Worm (Caenorhabditis elegans) whole organism, L4 larva: ENCODE results near the gene K05F6.4.

Source experiments
- F37D6.2 ChIP-seq: sonication (generic microtip); optimal IDR thresholded peaks from 2 replicates; lab custom pipeline; 2016; ENCODE audit warnings: mild to moderate bottlenecking, missing genetic modification characterization, missing compliant biosample characterization
- F49E8.2 ChIP-seq: sonication (generic microtip); optimal IDR thresholded peaks from 2 replicates; lab custom pipeline; 2016; ENCODE audit warnings: missing compliant biosample characterization, mild to moderate bottlenecking, missing genetic modification characterization, borderline replicate concordance
- T26A8.4 ChIP-seq: fragments of 200-800 bp; sonication (Bioruptor generic); IDR thresholded peaks from 2 replicates; pipeline ENCODE4 v1.3.6; 2022; ENCODE audit warnings: missing genetic modification characterization, missing compliant biosample characterization
- Y5F2A.4 ChIP-seq: fragments of 200-800 bp; sonication (Bioruptor generic); optimal IDR thresholded peaks from 2 replicates; lab custom pipeline; 2018; ENCODE audit warnings: mild to moderate bottlenecking, missing genetic modification characterization, missing compliant biosample characterization
- ZK337.2 ChIP-seq: fragments of 200-800 bp; sonication (Bioruptor generic); IDR thresholded peaks from 2 replicates; pipeline ENCODE4 v1.3.6; 2022; ENCODE audit warnings: missing genetic modification reagents, missing genetic modification characterization, missing compliant biosample characterization
- aly-2 ChIP-seq: sonication (generic microtip); optimal IDR thresholded peaks from 2 replicates; lab custom pipeline; 2018; ENCODE audit warnings: missing biosample characterization, missing genetic modification characterization
- attf-4 ChIP-seq: sonication (generic microtip); optimal IDR thresholded peaks from 3 replicates; lab custom pipeline; 2017; ENCODE audit warnings: missing biosample characterization, missing genetic modification characterization
- ceh-20 ChIP-seq: fragments of 200-800 bp; sonication (Bioruptor generic); IDR thresholded peaks from 2 replicates; pipeline ENCODE4 v1.3.6; 2022; ENCODE audit warnings: missing genetic modification reagents, missing genetic modification characterization, missing compliant biosample characterization
- ceh-28 ChIP-seq: fragments of 150-350 bp; optimal IDR thresholded peaks from 2 replicates; lab custom pipeline; 2014; ENCODE audit warnings: missing biosample characterization, missing genetic modification reagents, missing genetic modification characterization
- daf-16 ChIP-seq, 3 experiments: sonication (generic microtip); optimal IDR thresholded peaks; 2 replicates each; lab custom pipeline; 2016 to 2017; ENCODE audit warnings: missing genetic modification characterization in 3 of 3, missing genetic modification reagents in 3 of 3, mild to moderate bottlenecking in 2 of 3, missing compliant biosample characterization in 2 of 3, missing biosample characterization in 1 of 3, moderate library complexity in 1 of 3
- daf-8 ChIP-seq: fragments of 200-800 bp; sonication (Bioruptor generic); IDR thresholded peaks from 2 replicates; pipeline ENCODE4 v1.3.6; 2022; ENCODE audit warnings: missing genetic modification characterization, missing compliant biosample characterization
- dmd-6 ChIP-seq: fragments of 200-800 bp; sonication (Bioruptor generic); IDR thresholded peaks from 2 replicates; pipeline ENCODE4 v1.3.6; 2022; ENCODE audit warnings: missing genetic modification reagents, missing genetic modification characterization, missing compliant biosample characterization
- duxl-1 ChIP-seq: sonication (generic microtip); optimal IDR thresholded peaks from 2 replicates; lab custom pipeline; 2016; ENCODE audit warnings: mild to moderate bottlenecking, missing genetic modification characterization, moderate library complexity, missing compliant biosample characterization; ENCODE audit not compliant: poor library complexity
- dve-1 ChIP-seq: sonication (generic microtip); optimal IDR thresholded peaks from 2 replicates; lab custom pipeline; 2017; ENCODE audit warnings: antibody characterized with exemption, mild to moderate bottlenecking, missing genetic modification characterization, missing compliant biosample characterization; ENCODE audit not compliant: insufficient read depth
- hif-1 ChIP-seq, 2 experiments: sonication (generic microtip); optimal IDR thresholded peaks; 2 replicates each; lab custom pipeline; 2016 to 2017; ENCODE audit warnings: missing compliant biosample characterization in 2 of 2, missing genetic modification characterization in 2 of 2, missing genetic modification reagents in 2 of 2, missing genotype in 2 of 2, mild to moderate bottlenecking in 1 of 2
- hlh-11 ChIP-seq: fragments of 200-800 bp; sonication (Bioruptor generic); optimal IDR thresholded peaks from 2 replicates; lab custom pipeline; 2018; ENCODE audit warnings: mild to moderate bottlenecking, missing genetic modification characterization, missing compliant biosample characterization
- hlh-30 ChIP-seq: sonication (generic microtip); optimal IDR thresholded peaks from 2 replicates; lab custom pipeline; 2017; ENCODE audit warnings: antibody characterized with exemption, mild to moderate bottlenecking, missing genetic modification characterization, missing compliant biosample characterization; ENCODE audit not compliant: insufficient read depth
- lin-38 ChIP-seq: fragments of 200-800 bp; sonication (Bioruptor generic); IDR thresholded peaks from 2 replicates; pipeline ENCODE4 v1.3.6; 2022; ENCODE audit warnings: missing genetic modification reagents, missing genetic modification characterization, missing compliant biosample characterization
- lir-3 ChIP-seq: sonication (generic microtip); optimal IDR thresholded peaks from 2 replicates; lab custom pipeline; 2016; ENCODE audit warnings: mild to moderate bottlenecking, missing genetic modification characterization, missing compliant biosample characterization
- lsy-2 ChIP-seq, 2 experiments: fragments of 150-350 bp in 1 of 2; sonication (generic microtip) in 1 of 2; optimal IDR thresholded peaks; 2 replicates each; lab custom pipeline; 2014 to 2017; ENCODE audit warnings: missing biosample characterization in 2 of 2, missing genetic modification characterization in 2 of 2
- madf-5 ChIP-seq, 2 experiments: fragments of 200-800 bp; sonication (Bioruptor generic); IDR thresholded peaks; 2 replicates each; pipeline ENCODE4 v1.3.6; 2022; ENCODE audit warnings: missing compliant biosample characterization in 2 of 2, missing genetic modification characterization in 2 of 2
- mep-1 ChIP-seq: fragments of 150-350 bp; sonication (generic microtip); optimal IDR thresholded peaks from 3 replicates; lab custom pipeline; 2014; ENCODE audit warnings: missing biosample characterization, missing genetic modification characterization
- mxl-3 ChIP-seq: fragments of 200-800 bp; sonication (Bioruptor generic); optimal IDR thresholded peaks from 2 replicates; lab custom pipeline; 2018; ENCODE audit warnings: mild to moderate bottlenecking, missing genetic modification characterization, missing compliant biosample characterization
- nhr-237 ChIP-seq: sonication (generic microtip); optimal IDR thresholded peaks from 2 replicates; lab custom pipeline; 2017; ENCODE audit warnings: missing biosample characterization, missing genetic modification characterization
- nhr-25 ChIP-seq: sonication (generic microtip); optimal IDR thresholded peaks from 2 replicates; lab custom pipeline; 2017; ENCODE audit warnings: missing genetic modification characterization, mild to moderate bottlenecking, missing compliant biosample characterization, antibody characterized with exemption, moderate library complexity, borderline replicate concordance; ENCODE audit not compliant: insufficient read depth
- nhr-28 ChIP-seq: fragments of 150-350 bp; optimal IDR thresholded peaks from 2 replicates; lab custom pipeline; 2014; ENCODE audit warnings: missing biosample characterization, missing genetic modification characterization
- nhr-41 ChIP-seq: fragments of 200-800 bp; sonication (Bioruptor generic); IDR thresholded peaks from 2 replicates; pipeline ENCODE4 v1.3.6; 2022; ENCODE audit warnings: missing genetic modification reagents, missing genetic modification characterization, missing compliant biosample characterization
- nhr-42 ChIP-seq: fragments of 200-800 bp; sonication (Bioruptor generic); IDR thresholded peaks from 2 replicates; pipeline ENCODE4 v1.3.6; 2022; ENCODE audit warnings: missing genetic modification characterization, missing compliant biosample characterization
- nhr-48 ChIP-seq: sonication (generic microtip); optimal IDR thresholded peaks from 2 replicates; lab custom pipeline; 2016; ENCODE audit warnings: mild to moderate bottlenecking, missing genetic modification characterization, missing compliant biosample characterization
- pha-4 ChIP-seq, 2 experiments: fragments of 150-350 bp in 1 of 2; fragments of 200-800 bp in 1 of 2; sonication (Bioruptor generic) in 1 of 2; IDR thresholded peaks in 1 of 2; optimal IDR thresholded peaks in 1 of 2; 2 replicates each; pipeline versions ENCODE4 v1.3.6 to Lab custom; 2014 to 2022; ENCODE audit warnings: missing genetic modification characterization in 2 of 2, missing genetic modification reagents in 2 of 2, missing biosample characterization in 1 of 2, missing compliant biosample characterization in 1 of 2
- pqm-1 ChIP-seq: sonication (generic microtip); optimal IDR thresholded peaks from 2 replicates; lab custom pipeline; 2017; ENCODE audit warnings: missing biosample characterization, missing genetic modification characterization
- rbr-2 ChIP-seq: sonication (generic microtip); optimal IDR thresholded peaks from 2 replicates; lab custom pipeline; 2016; ENCODE audit warnings: missing genotype, missing genetic modification characterization, missing compliant biosample characterization
- spr-1 ChIP-seq: sonication (generic microtip); optimal IDR thresholded peaks from 2 replicates; lab custom pipeline; 2016; ENCODE audit warnings: mild to moderate bottlenecking, missing genetic modification characterization, missing compliant biosample characterization
- unc-62 ChIP-seq, 3 experiments: fragments of 150-350 bp in 1 of 3; sonication (generic microtip); optimal IDR thresholded peaks in 2 of 3; peaks in 1 of 3; 1 replicate in 1 of 3; 2 replicates in 2 of 3; lab custom pipeline; 2014 to 2017; ENCODE audit warnings: missing biosample characterization in 3 of 3, missing genetic modification characterization in 3 of 3, missing genetic modification reagents in 3 of 3, missing genotype in 1 of 3
- zag-1 ChIP-seq: fragments of 150-350 bp; optimal IDR thresholded peaks from 2 replicates; lab custom pipeline; 2014; ENCODE audit warnings: missing biosample characterization, missing genetic modification characterization
- zfp-3 ChIP-seq: fragments of 200-800 bp; sonication (Bioruptor generic); conservative IDR thresholded peaks from 2 replicates; pipeline ENCODE4 v1.3.6; 2022; ENCODE audit warnings: missing genetic modification reagents, missing genetic modification characterization, missing compliant biosample characterization
- zip-2 ChIP-seq: fragments of 150-350 bp; optimal IDR thresholded peaks from 2 replicates; lab custom pipeline; 2014; ENCODE audit warnings: missing biosample characterization, missing genetic modification characterization
- ztf-7 ChIP-seq: fragments of 150-350 bp; optimal IDR thresholded peaks from 2 replicates; lab custom pipeline; 2014; ENCODE audit warnings: missing biosample characterization, missing genetic modification characterization

K05F6.4 gene

DNA sequence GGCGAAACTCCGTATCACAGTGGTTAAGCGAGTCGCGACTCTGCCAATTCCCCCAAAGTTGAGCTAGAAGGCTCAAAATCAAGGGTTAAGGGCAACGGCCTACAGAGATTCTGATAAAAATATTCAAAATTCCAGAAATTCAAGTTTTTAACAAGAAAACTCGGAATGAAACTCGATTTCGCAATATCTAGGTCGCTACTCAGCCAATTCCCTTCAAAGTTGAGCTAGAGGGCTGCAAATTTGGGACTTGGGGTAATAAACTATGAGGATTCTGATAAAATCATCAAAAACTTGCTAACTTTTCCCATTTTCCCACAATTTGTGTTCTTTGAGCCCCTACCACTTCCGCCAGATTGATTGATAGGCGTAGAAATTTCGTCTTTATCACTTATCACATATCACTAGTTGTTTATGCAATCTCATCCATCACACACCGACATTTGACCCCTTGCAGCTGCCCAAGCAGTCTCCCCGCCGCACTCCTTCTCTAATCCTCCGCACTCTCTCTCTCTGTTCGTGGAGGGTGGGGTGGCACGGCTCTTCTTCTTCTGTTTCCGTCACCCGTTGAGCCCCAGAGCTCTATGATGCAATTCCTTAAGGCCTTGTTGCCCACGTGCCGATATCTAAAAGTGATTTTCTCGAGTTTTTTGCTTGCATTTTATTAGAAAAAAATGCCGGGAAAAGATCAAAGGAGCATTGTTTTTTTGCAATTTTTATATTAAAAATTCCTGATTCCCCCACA lies 41.5 kb upstream of the K05F6.4 start (continued):
- TF ChIP-seq lir-3 (tag; lab: Kevin White, UChicago), result no peak
- peak; percentile 33 for TF ChIP-seq rbr-2
- TF ChIP-seq hif-1 (tag; optimal IDR thresholded peaks at IDR 0.05; lab: Kevin White, UChicago), result peak in 1 of 2 experiments; percentile 75
- TF ChIP-seq lsy-2 (tag; optimal IDR thresholded peaks at IDR 0.05; lab: Kevin White, UChicago), result peak in 1 of 2 experiments; percentile 44
- 0 out of 2 replicates have a peak, but pooled peaks have one; percentile 47 for TF ChIP-seq nhr-41 (GFP tag; lab: Robert Waterston, UW)
- no peak for TF ChIP-seq lin-38 (GFP tag; lab: Robert Waterston, UW)
- no peak for TF ChIP-seq attf-4 (tag; lab: Kevin White, UChicago)
- peak; percentile 63 for TF ChIP-seq hlh-11 (tag; lab: Kevin White, UChicago)
- TF ChIP-seq nhr-42 (GFP tag; lab: Robert Waterston, UW), result 0 out of 2 replicates have a peak, but pooled peaks have one; percentile 31
- TF ChIP-seq T26A8.4 (GFP tag; lab: Robert Waterston, UW), result no peak
- TF ChIP-seq nhr-48 (tag; lab: Kevin White, UChicago), result no peak
- no peak for TF ChIP-seq F37D6.2
- TF ChIP-seq hlh-30 (tag; lab: Kevin White, UChicago), result peak; percentile 74
- no peak for TF ChIP-seq ztf-7 (tag; lab: Kevin White, UChicago)
- TF ChIP-seq ceh-28 (tag; lab: Kevin White, UChicago), result no peak
- peak; percentile 57; the same call in 1 of the 2 replicates for TF ChIP-seq ceh-20 (GFP tag; lab: Robert Waterston, UW)
- no peak for TF ChIP-seq zfp-3
- TF ChIP-seq ZK337.2 (GFP tag; lab: Robert Waterston, UW), result no peak
- no peak for TF ChIP-seq daf-8 (GFP tag; lab: Robert Waterston, UW)
- TF ChIP-seq, all 104 proteins: peak for 18

DNA sequence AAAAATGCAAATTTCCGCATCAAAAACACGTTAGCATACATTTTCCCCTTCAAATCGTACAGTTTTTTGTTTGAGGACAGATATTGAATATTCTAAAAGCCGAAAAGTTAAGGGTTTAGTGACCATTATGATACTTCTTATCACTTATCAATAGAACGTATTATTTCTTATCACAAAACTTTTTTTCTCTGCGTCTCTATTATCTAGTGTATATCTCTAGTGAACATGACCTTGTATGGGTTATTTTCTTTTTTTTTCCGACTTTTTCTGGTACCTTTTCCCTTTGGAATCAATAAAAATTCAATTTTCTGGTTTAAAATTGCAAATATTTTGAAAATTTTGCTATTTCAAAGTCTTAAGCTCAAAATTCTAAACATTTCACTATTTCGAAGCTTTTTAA lies 39.6 kb upstream of the K05F6.4 start:
- TF ChIP-seq dve-1 (tag; lab: Kevin White, UChicago) (peak; percentile 60), lir-3 (tag; lab: Kevin White, UChicago) (no peak), mep-1 (no peak), lsy-2 (tag; optimal IDR thresholded peaks at IDR 0.05; lab: Kevin White, UChicago) (peak in 1 of 2 experiments; percentile 1), aly-2 (tag; lab: Kevin White, UChicago) (no peak), F49E8.2 (tag; lab: Kevin White, UChicago) (no peak), pqm-1 (tag; lab: Kevin White, UChicago) (peak; percentile 19), daf-16 (GFP tag; optimal IDR thresholded peaks at IDR 0.05; lab: Kevin White, UChicago) (no peak), daf-16 (tag; optimal IDR thresholded peaks at IDR 0.05; lab: Kevin White, UChicago) (peak; percentile 33), zip-2 (tag; lab: Kevin White, UChicago) (no peak), pha-4 (GFP tag; IDR thresholded peaks at IDR 0.05; lab: Robert Waterston, UW) (no peak), pha-4 (tag; optimal IDR thresholded peaks at IDR 0.05; lab: Kevin White, UChicago) (no peak), nhr-42 (GFP tag; lab: Robert Waterston, UW) (no peak), duxl-1 (tag; lab: Kevin White, UChicago) (no peak), nhr-25 (no peak), mxl-3 (GFP tag; lab: Kevin White, UChicago) (no peak), unc-62 (GFP tag; optimal IDR thresholded peaks at IDR 0.05 in 1 of 2; lab: Kevin White, UChicago) (peak in 1 of 2 experiments; percentile 67), unc-62 (tag; optimal IDR thresholded peaks at IDR 0.05; lab: Kevin White, UChicago) (no peak), spr-1 (tag; lab: Kevin White, UChicago) (no peak), Y5F2A.4 (GFP tag; lab: Kevin White, UChicago) (no peak), dmd-6 (GFP tag; lab: Robert Waterston, UW) (peak; percentile 28; the same call in 1 of the 2 replicates), zag-1 (tag; lab: Kevin White, UChicago) (no peak), madf-5 (GFP tag; IDR thresholded peaks at IDR 0.05; lab: Robert Waterston, UW) (no peak), nhr-28 (peak; percentile 73), nhr-237 (tag; lab: Kevin White, UChicago) (no peak)
- TF ChIP-seq, all 104 proteins: peak for 7
